Fruit fly (Drosophila melanogaster) whole organism, wandering third instar larva: ENCODE results near the gene CG33648.

Source experiments
- Abd-B ChIP-seq: fragments of >200 bp; optimal IDR thresholded peaks from 2 replicates; lab custom pipeline; 2017; ENCODE audit warnings: missing biosample characterization, missing genetic modification characterization
- CrebA ChIP-seq: fragments of 200-800 bp; sonication (Bioruptor generic); optimal IDR thresholded peaks from 2 replicates; lab custom pipeline; 2016; ENCODE audit warnings: missing biosample characterization, mild to moderate bottlenecking, missing genetic modification characterization, borderline replicate concordance
- Dfd ChIP-seq: fragments of >200 bp; optimal IDR thresholded peaks from 2 replicates; lab custom pipeline; 2017; ENCODE audit warnings: missing biosample characterization, missing genetic modification characterization
- Hr78 ChIP-seq: fragments of >200 bp; optimal IDR thresholded peaks from 2 replicates; lab custom pipeline; 2017; ENCODE audit warnings: missing biosample characterization, missing genetic modification characterization
- lola ChIP-seq: fragments of >200 bp; optimal IDR thresholded peaks from 2 replicates; lab custom pipeline; 2017; ENCODE audit warnings: missing biosample characterization, missing genetic modification characterization
- psq ChIP-seq: fragments of 200-800 bp; sonication (Bioruptor generic); optimal IDR thresholded peaks from 3 replicates; lab custom pipeline; 2017; ENCODE audit warnings: missing biosample characterization, mild to moderate bottlenecking, missing genetic modification characterization, moderate library complexity
- tai ChIP-seq: sonication (Bioruptor generic); optimal IDR thresholded peaks from 2 replicates; lab custom pipeline; 2016; ENCODE audit warnings: missing biosample characterization, missing genetic modification characterization

dm6 chr2L:14556224-14556623 lies 32.1 kb downstream of the CG33648 start:
- TF ChIP-seq Abd-B (GFP tag; lab: Kevin White, UChicago) (no peak), lola (GFP tag; lab: Kevin White, UChicago) (no peak), Dfd (GFP tag; lab: Kevin White, UChicago) (no peak), Hr78 (GFP tag; lab: Kevin White, UChicago) (no peak), psq (no peak), tai (GFP tag; lab: Kevin White, UChicago) (no peak), CrebA (GFP tag; lab: Kevin White, UChicago) (no peak)
